Fruit fly (Drosophila melanogaster) whole organism, adult: ENCODE measurements around the gene CG7601.

Source experiments
- CG12768 ChIP-seq: fragments of 200-800 bp; sonication (Bioruptor generic); optimal IDR thresholded peaks from 2 replicates; lab custom pipeline; 2017; ENCODE audit warnings: missing biosample characterization, missing genetic modification characterization, mild to moderate bottlenecking, moderate library complexity, missing genetic modification reagents
- CG1620 ChIP-seq: fragments of 200-800 bp; sonication (Bioruptor generic); optimal IDR thresholded peaks from 2 replicates; lab custom pipeline; 2016; ENCODE audit warnings: missing biosample characterization, missing genetic modification characterization
- CG33017 ChIP-seq: fragments of 200-800 bp; sonication (Bioruptor generic); optimal IDR thresholded peaks from 2 replicates; lab custom pipeline; 2018; ENCODE audit warnings: missing biosample characterization, mild to moderate bottlenecking, missing genetic modification characterization, moderate library complexity
- CG5204 ChIP-seq: fragments of 200-800 bp; sonication (Bioruptor generic); optimal IDR thresholded peaks from 2 replicates; lab custom pipeline; 2016; ENCODE audit warnings: missing biosample characterization, missing genetic modification characterization
- CG7045 ChIP-seq: fragments of 200-800 bp; sonication (Bioruptor generic); optimal IDR thresholded peaks from 2 replicates; lab custom pipeline; 2017; ENCODE audit warnings: missing biosample characterization, mild to moderate bottlenecking, missing genetic modification characterization
- CG7101 ChIP-seq: fragments of 200-800 bp; sonication (Bioruptor generic); optimal IDR thresholded peaks from 2 replicates; lab custom pipeline; 2018; ENCODE audit warnings: missing biosample characterization, mild to moderate bottlenecking, missing genetic modification characterization, moderate library complexity
- Clk ChIP-seq: fragments of 200-800 bp; sonication (Bioruptor generic); optimal IDR thresholded peaks from 2 replicates; lab custom pipeline; 2017; ENCODE audit warnings: missing biosample characterization, missing genetic modification characterization
- Hr96 ChIP-seq: fragments of 200-800 bp; sonication (Bioruptor generic); optimal IDR thresholded peaks from 2 replicates; lab custom pipeline; 2016; ENCODE audit warnings: missing biosample characterization, missing genetic modification characterization
- Mnt ChIP-seq: fragments of 200-800 bp; sonication (Bioruptor generic); optimal IDR thresholded peaks from 2 replicates; lab custom pipeline; 2016; ENCODE audit warnings: missing biosample characterization, mild to moderate bottlenecking, missing genetic modification characterization
- bab1 ChIP-seq: fragments of 200-800 bp; sonication (Bioruptor generic); optimal IDR thresholded peaks from 3 replicates; lab custom pipeline; 2019; ENCODE audit warnings: missing biosample characterization, mild to moderate bottlenecking, missing genetic modification characterization, moderate library complexity
- cic ChIP-seq: fragments of 200-800 bp; sonication (Bioruptor generic); optimal IDR thresholded peaks from 2 replicates; lab custom pipeline; 2017; ENCODE audit warnings: missing biosample characterization, mild to moderate bottlenecking, missing genetic modification characterization, moderate library complexity
- kay ChIP-seq: fragments of 200-800 bp; sonication (Bioruptor generic); peaks from one replicate; lab custom pipeline; 2016; ENCODE audit warnings: missing biosample characterization, missing genetic modification characterization, borderline replicate concordance
- tj ChIP-seq: fragments of 200-800 bp; sonication (Bioruptor generic); optimal IDR thresholded peaks from 3 replicates; lab custom pipeline; 2017; ENCODE audit warnings: missing biosample characterization, mild to moderate bottlenecking, missing genetic modification characterization, moderate library complexity

DNA sequence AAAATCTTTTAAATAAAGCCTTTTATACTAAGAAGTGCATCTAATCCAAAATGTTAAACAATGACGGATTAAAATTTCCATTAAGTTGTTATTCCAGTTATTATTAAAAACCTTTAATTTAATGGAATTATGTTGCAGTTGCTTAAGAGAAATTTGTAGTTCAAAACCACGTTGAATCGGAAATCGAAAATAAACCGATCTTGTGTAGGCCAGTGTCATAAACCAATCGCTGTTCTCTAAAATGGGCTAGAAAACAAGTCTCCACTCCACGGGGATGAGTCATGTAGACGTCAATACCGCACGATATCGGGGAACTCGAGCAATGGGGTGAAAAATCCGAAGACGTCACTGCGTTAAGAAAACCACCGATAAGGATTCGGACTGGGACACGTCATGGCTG is 25.0 kb upstream of the CG7601 start:
- TF ChIP-seq bab1 (GFP tag; lab: Kevin White, UChicago): no peak
- TF ChIP-seq CG7045 (GFP tag; lab: Kevin White, UChicago): no peak
- TF ChIP-seq CG5204: no peak
- TF ChIP-seq tj (GFP tag; lab: Kevin White, UChicago): no peak
- no peak for TF ChIP-seq Hr96 (GFP tag; lab: Kevin White, UChicago)
- TF ChIP-seq kay (GFP tag; lab: Kevin White, UChicago): peak; percentile 90
- TF ChIP-seq Mnt (GFP tag; lab: Kevin White, UChicago): no peak
- TF ChIP-seq CG7101: no peak
- no peak for TF ChIP-seq cic
- TF ChIP-seq Clk (GFP tag; lab: Kevin White, UChicago): no peak
- no peak for TF ChIP-seq CG33017 (tag; lab: Kevin White, UChicago)
- TF ChIP-seq CG12768 (GFP tag; lab: Kevin White, UChicago): no peak
- TF ChIP-seq CG1620 (GFP tag; lab: Kevin White, UChicago): no peak
